4 worm cellular contexts compared by ENCODE assay signal in genomic region chrV:3788538-3788937, ce11.
TF ChIP-seq lines count a peak whose summit lies in the region.

No protein-coding gene starts in this region.

TF ChIP-seq in whole organism, L1 larva, 84 proteins besides CTCF, POLR2A, EP300 and RAD21:
- TF ChIP-seq aly-2 (tag; optimal IDR thresholded peaks at IDR 0.05; lab: Kevin White, UChicago) (no peak), fkh-10 (GFP tag; optimal IDR thresholded peaks at IDR 0.05; lab: Kevin White, UChicago) (peak; percentile 79), lin-14 (GFP tag; optimal IDR thresholded peaks at IDR 0.05; lab: Kevin White, UChicago) (peak; percentile 56), efl-1 (optimal IDR thresholded peaks at IDR 0.05; lab: Kevin White, UChicago) (no peak), efl-1 (GFP tag; optimal IDR thresholded peaks at IDR 0.05 in 1 of 2; lab: Kevin White, UChicago) (peak in 1 of 2 experiments; percentile 64), jun-1 (tag; optimal IDR thresholded peaks at IDR 0.05; lab: Kevin White, UChicago) (no peak), fkh-8 (tag; optimal IDR thresholded peaks at IDR 0.05; lab: Kevin White, UChicago) (peak; percentile 32), nhr-28 (tag; optimal IDR thresholded peaks at IDR 0.05; lab: Kevin White, UChicago) (no peak), pag-3 (tag; optimal IDR thresholded peaks at IDR 0.05; lab: Kevin White, UChicago; ENCODE audit: borderline replicate concordance, insufficient read depth) (no peak), nhr-84 (tag; optimal IDR thresholded peaks at IDR 0.05; lab: Kevin White, UChicago) (no peak), pax-3 (tag; optimal IDR thresholded peaks at IDR 0.05; lab: Kevin White, UChicago) (peak; percentile 1), C04F5.9 (tag; optimal IDR thresholded peaks at IDR 0.05; lab: Kevin White, UChicago) (no peak), nhr-71 (tag; optimal IDR thresholded peaks at IDR 0.05; lab: Kevin White, UChicago) (no peak), unc-62 (GFP tag; optimal IDR thresholded peaks at IDR 0.05; lab: Kevin White, UChicago) (no peak)

TF ChIP-seq in whole organism, L2 larva, 48 proteins besides CTCF, POLR2A, EP300 and RAD21:
- TF ChIP-seq lsy-2 (tag; optimal IDR thresholded peaks at IDR 0.05; lab: Kevin White, UChicago) (no peak), nhr-21 (tag; optimal IDR thresholded peaks at IDR 0.05; lab: Kevin White, UChicago) (no peak), F13H6.1 (tag; optimal IDR thresholded peaks at IDR 0.05; lab: Kevin White, UChicago) (no peak), gmeb-1 (tag; optimal IDR thresholded peaks at IDR 0.05; lab: Kevin White, UChicago) (no peak), C34F6.9 (tag; optimal IDR thresholded peaks at IDR 0.05; lab: Kevin White, UChicago) (peak; percentile 21), peb-1 (tag; optimal IDR thresholded peaks at IDR 0.05; lab: Kevin White, UChicago) (no peak), crh-2 (tag; optimal IDR thresholded peaks at IDR 0.05; lab: Kevin White, UChicago) (no peak), alr-1 (tag; optimal IDR thresholded peaks at IDR 0.05; lab: Kevin White, UChicago) (no peak)

TF ChIP-seq in whole organism, L3 larva, 47 proteins besides CTCF, POLR2A, EP300 and RAD21:
- TF ChIP-seq ztf-11 (tag; optimal IDR thresholded peaks at IDR 0.05; lab: Kevin White, UChicago): no peak
- no peak for TF ChIP-seq egl-5 (tag; optimal IDR thresholded peaks at IDR 0.05; lab: Kevin White, UChicago)
- no peak for TF ChIP-seq nfya-1 (tag; optimal IDR thresholded peaks at IDR 0.05; lab: Kevin White, UChicago; ENCODE audit: insufficient read depth)
- TF ChIP-seq nhr-43 (tag; optimal IDR thresholded peaks at IDR 0.05; lab: Kevin White, UChicago; ENCODE audit: poor library complexity, severe bottlenecking): no peak
- no peak for TF ChIP-seq R02D3.7 (tag; optimal IDR thresholded peaks at IDR 0.05; lab: Kevin White, UChicago)
- peak; percentile 22 for TF ChIP-seq fkh-10 (GFP tag; optimal IDR thresholded peaks at IDR 0.05; lab: Kevin White, UChicago)
- no peak for TF ChIP-seq mml-1 (tag; optimal IDR thresholded peaks at IDR 0.05; lab: Kevin White, UChicago)

TF ChIP-seq in whole organism, L4 larva, 104 proteins besides CTCF, POLR2A, EP300 and RAD21:
- TF ChIP-seq aha-1 (tag; lab: Kevin White, UChicago) (peak; percentile 63), mep-1 (tag; optimal IDR thresholded peaks at IDR 0.05; lab: Kevin White, UChicago) (no peak), nhr-41 (GFP tag; IDR thresholded peaks at IDR 0.05; lab: Robert Waterston, UW) (no peak), nhr-237 (tag; optimal IDR thresholded peaks at IDR 0.05; lab: Kevin White, UChicago) (no peak), nhr-77 (tag; optimal IDR thresholded peaks at IDR 0.05; lab: Kevin White, UChicago) (no peak), fkh-10 (GFP tag; optimal IDR thresholded peaks at IDR 0.05; lab: Kevin White, UChicago) (peak; percentile 68)

Comparison
In these comparisons a context has a peak if more than half of its experiments do, and no peak if none do; other contexts are left out.
1. Of the 29 proteins assayed by ChIP-seq in both whole organism, L4 larva and whole organism, L1 larva: peak only in whole organism, L4 larva: aha-1; only in whole organism, L1 larva: none; in both: fkh-10; in neither: 27.